Fruit fly (Drosophila melanogaster) S2 (cell line): ENCODE results near the gene CG43345.

ENCODE experiments used
- CG8478 ChIP-seq: fragments of >200 bp; optimal IDR thresholded peaks from 2 replicates; lab custom pipeline; 2018
- CTCF ChIP-seq, 2 experiments: fragments of >200 bp; optimal IDR thresholded peaks; 2 replicates each; lab custom pipeline; 2018

dm6 chr2L:21153844-21154243, 14.5 kb downstream of the CG43345 start:
- no peak for TF ChIP-seq CG8478
- TF ChIP-seq CTCF (optimal IDR thresholded peaks at IDR 0.05; lab: Kevin White, UChicago) = no peak
